Worm (Caenorhabditis elegans) whole organism, L1 larva: ENCODE measurements around the gene arf-1.

Source experiments
- F16B12.6 ChIP-seq: fragments of 150-350 bp; optimal IDR thresholded peaks from 2 replicates; lab custom pipeline; 2014; ENCODE audit warnings: missing biosample characterization, missing genetic modification characterization
- ama-1 ChIP-seq: fragments of 150-350 bp; optimal IDR thresholded peaks from 2 replicates; lab custom pipeline; 2014
- dpl-1 ChIP-seq, 3 experiments: fragments of 150-350 bp in 2 of 3; sonication (generic microtip) in 1 of 3; optimal IDR thresholded peaks; 2 replicates each; lab custom pipeline; 2014 to 2017; ENCODE audit warnings: missing biosample characterization in 3 of 3, missing genetic modification characterization in 3 of 3, missing genetic modification reagents in 3 of 3
- jun-1 ChIP-seq: fragments of 150-350 bp; optimal IDR thresholded peaks from 2 replicates; lab custom pipeline; 2014; ENCODE audit warnings: missing biosample characterization, missing genetic modification reagents, missing genetic modification characterization
- lin-15B ChIP-seq: fragments of 150-350 bp; sonication (generic microtip); optimal IDR thresholded peaks from 3 replicates; lab custom pipeline; 2014; ENCODE audit warnings: missing biosample characterization, missing genetic modification characterization
- mef-2 ChIP-seq: fragments of 150-350 bp; optimal IDR thresholded peaks from 2 replicates; lab custom pipeline; 2014; ENCODE audit warnings: missing biosample characterization, missing genetic modification characterization
- nhr-71 ChIP-seq: sonication (generic microtip); optimal IDR thresholded peaks from 2 replicates; lab custom pipeline; 2016; ENCODE audit warnings: mild to moderate bottlenecking, missing genetic modification characterization, moderate library complexity, missing compliant biosample characterization
- skn-1 ChIP-seq: fragments of 150-350 bp; optimal IDR thresholded peaks from 2 replicates; lab custom pipeline; 2014; ENCODE audit warnings: missing biosample characterization, missing genetic modification characterization
- sox-4 ChIP-seq: sonication (generic microtip); optimal IDR thresholded peaks from 2 replicates; lab custom pipeline; 2016; ENCODE audit warnings: missing genetic modification characterization, missing compliant biosample characterization
- ztf-11 ChIP-seq, 2 experiments: sonication (generic microtip); optimal IDR thresholded peaks; 2 replicates each; lab custom pipeline; 2016 to 2017; ENCODE audit warnings: missing genetic modification characterization in 2 of 2, missing biosample characterization in 1 of 2, missing compliant biosample characterization in 1 of 2
- ztf-4 ChIP-seq: fragments of 150-350 bp; optimal IDR thresholded peaks from 2 replicates; lab custom pipeline; 2014; ENCODE audit warnings: missing biosample characterization, missing genetic modification characterization

DNA sequence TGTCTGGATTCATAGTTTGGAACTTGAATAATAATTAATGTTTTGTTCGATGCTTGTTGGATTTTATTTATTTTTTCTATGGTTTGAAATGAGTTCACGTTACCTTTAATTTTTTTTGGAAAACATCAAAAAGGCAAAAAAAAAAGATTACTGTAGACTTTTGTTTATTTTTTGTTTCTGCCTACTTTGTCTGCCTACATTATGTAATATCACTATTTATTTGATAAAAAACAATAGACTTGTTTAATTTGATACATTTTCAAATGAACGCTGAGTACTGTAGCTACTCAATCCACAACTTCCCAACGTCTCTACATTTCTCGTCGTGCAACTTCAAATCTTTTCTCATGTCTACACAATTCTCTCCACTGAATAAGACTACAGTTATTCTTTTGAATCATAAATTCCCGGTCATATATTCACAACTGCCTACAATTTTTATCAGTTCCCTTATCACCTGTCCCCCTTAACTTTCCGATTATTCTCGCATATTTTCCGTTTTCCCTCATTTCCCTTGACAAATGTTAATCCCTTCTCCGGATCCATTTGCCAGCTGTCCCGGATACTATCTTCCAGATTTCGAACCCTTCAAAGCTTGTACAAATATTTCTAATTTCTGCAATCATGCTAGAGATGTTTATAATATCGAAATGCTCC, 16.4 kb downstream of the arf-1 start, which contains the start of the genes B0244.9 and B0244.7:
- TF ChIP-seq mef-2 (tag; lab: Kevin White, UChicago) (no peak), F16B12.6 (tag; lab: Kevin White, UChicago) (no peak), ztf-11 (tag; optimal IDR thresholded peaks at IDR 0.05; lab: Kevin White, UChicago) (no peak), skn-1 (tag; lab: Kevin White, UChicago) (no peak), lin-15B (tag; lab: Kevin White, UChicago) (no peak), dpl-1 (GFP tag; optimal IDR thresholded peaks at IDR 0.05; lab: Kevin White, UChicago) (no peak), ama-1 (lab: Kevin White, UChicago) (no peak), sox-4 (tag; lab: Kevin White, UChicago) (no peak), nhr-71 (no peak), jun-1 (tag; lab: Kevin White, UChicago) (no peak), ztf-4 (tag; lab: Kevin White, UChicago) (no peak)
